Fruit fly (Drosophila melanogaster): ENCODE results near the gene pum.

Gene pum

DNA sequence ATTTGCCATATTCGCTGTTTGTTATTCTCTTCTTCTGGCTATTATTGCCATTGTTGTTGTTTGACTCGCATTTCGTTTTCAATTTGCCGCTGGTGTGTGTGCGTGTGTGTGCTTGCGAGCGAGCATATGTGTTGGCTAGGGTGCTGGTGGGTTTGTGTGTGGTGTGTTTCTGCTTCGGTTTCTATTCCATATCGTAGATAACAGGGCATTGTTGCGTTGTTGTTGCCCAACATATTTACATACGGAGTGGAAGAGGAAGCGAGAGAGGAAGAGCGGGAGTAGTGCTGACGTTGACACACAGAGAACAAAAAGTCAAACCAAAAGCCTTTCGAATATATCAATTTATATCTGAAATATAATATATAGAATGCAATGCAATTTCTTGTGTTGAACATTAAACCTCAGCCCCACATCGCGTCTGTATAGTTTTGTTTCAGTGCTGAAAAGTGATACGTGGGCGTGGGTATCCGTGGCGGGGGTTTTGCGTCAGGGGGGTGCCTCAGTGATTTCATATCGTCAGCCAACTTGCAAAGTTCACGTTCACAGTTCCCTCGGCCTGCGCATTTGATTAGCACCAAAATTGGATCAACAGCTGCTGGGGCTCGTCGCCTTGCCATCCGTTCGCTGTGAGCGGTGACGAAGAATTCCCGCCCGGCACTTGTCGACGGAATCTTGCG is 182.9 kb downstream of the pum start (continued):
- TF ChIP-seq org-1 (GFP tag; optimal IDR thresholded peaks at IDR 0.05) = peak; percentile 34
- no peak for TF ChIP-seq CG12104 (GFP tag; optimal IDR thresholded peaks at IDR 0.05)
- peak; percentile 70 for TF ChIP-seq fd3F (GFP tag; optimal IDR thresholded peaks at IDR 0.05)
- no peak for TF ChIP-seq D19B (GFP tag; optimal IDR thresholded peaks at IDR 0.05)
- peak; percentile 59 for TF ChIP-seq jing (GFP tag; optimal IDR thresholded peaks at IDR 0.05)
- TF ChIP-seq CG1647 (GFP tag; optimal IDR thresholded peaks at IDR 0.05) = no peak
- peak; percentile 47 for TF ChIP-seq CG13894 (tag; optimal IDR thresholded peaks at IDR 0.05)
- no peak for TF ChIP-seq Awh (GFP tag; IDR thresholded peaks at IDR 0.05)
- no peak for TF ChIP-seq sc (optimal IDR thresholded peaks at IDR 0.05)
- TF ChIP-seq sc (GFP tag; optimal IDR thresholded peaks at IDR 0.05) = no peak
- no peak for TF ChIP-seq amos (GFP tag; IDR thresholded peaks at IDR 0.05; ENCODE audit: partially characterized antibody)
- no peak for TF ChIP-seq HmgD (GFP tag; optimal IDR thresholded peaks at IDR 0.05)
- TF ChIP-seq fd102C (GFP tag; optimal IDR thresholded peaks at IDR 0.05) = no peak
- TF ChIP-seq CG43689 (GFP tag; IDR thresholded peaks at IDR 0.05) = no peak
- TF ChIP-seq row (GFP tag; IDR thresholded peaks at IDR 0.05) = no peak
- TF ChIP-seq Ptx1 (GFP tag; IDR thresholded peaks at IDR 0.05) = no peak
- TF ChIP-seq Atf-2 (GFP tag; optimal IDR thresholded peaks at IDR 0.05) = no peak
- TF ChIP-seq CG2199 (GFP tag; IDR thresholded peaks at IDR 0.05) = no peak
- TF ChIP-seq CG12071 (GFP tag; optimal IDR thresholded peaks at IDR 0.05) = peak; percentile 43
- peak; percentile 72 for TF ChIP-seq CrebB (tag; optimal IDR thresholded peaks at IDR 0.05)
- no peak for TF ChIP-seq CG17912 (GFP tag; optimal IDR thresholded peaks at IDR 0.05)
- peak; percentile 76 for TF ChIP-seq Nf-YC (tag; optimal IDR thresholded peaks at IDR 0.05)
- no peak for TF ChIP-seq CG33557 (GFP tag; optimal IDR thresholded peaks at IDR 0.05)
- no peak for TF ChIP-seq CG14667 (GFP tag; IDR thresholded peaks at IDR 0.05)
- TF ChIP-seq Xbp1 (GFP tag; optimal IDR thresholded peaks at IDR 0.05) = peak; percentile 81
- no peak for TF ChIP-seq D (optimal IDR thresholded peaks at IDR 0.05)
- peak; percentile 58 for TF ChIP-seq D (GFP tag; optimal IDR thresholded peaks at IDR 0.05)
- no peak for TF ChIP-seq Dip2 (GFP tag; IDR thresholded peaks at IDR 0.05)
- no peak for TF ChIP-seq CG1792 (GFP tag; optimal IDR thresholded peaks at IDR 0.05)
- TF ChIP-seq CG17361 (GFP tag; IDR thresholded peaks at IDR 0.05) = no peak
- no peak for TF ChIP-seq Max (GFP tag; optimal IDR thresholded peaks at IDR 0.05)
- no peak for TF ChIP-seq Taf1 (GFP tag; IDR thresholded peaks at IDR 0.05)
- no peak for TF ChIP-seq NK7.1 (GFP tag; optimal IDR thresholded peaks at IDR 0.05)
- no peak for TF ChIP-seq fru (optimal IDR thresholded peaks at IDR 0.05)
- TF ChIP-seq Opbp (GFP tag; IDR thresholded peaks at IDR 0.05; ENCODE audit: partially characterized antibody) = no peak
- no peak for TF ChIP-seq Xrp1 (GFP tag; IDR thresholded peaks at IDR 0.05)
- TF ChIP-seq ab (GFP tag; optimal IDR thresholded peaks at IDR 0.05) = no peak
- no peak for TF ChIP-seq lmd (GFP tag; IDR thresholded peaks at IDR 0.05)
- no peak for TF ChIP-seq h (optimal IDR thresholded peaks at IDR 0.05)
- no peak for TF ChIP-seq hbn (GFP tag; IDR thresholded peaks at IDR 0.05; ENCODE audit: partially characterized antibody)
- TF ChIP-seq CG7271 (tag; optimal IDR thresholded peaks at IDR 0.05) = peak; percentile 6
- no peak for TF ChIP-seq dysf (GFP tag; IDR thresholded peaks at IDR 0.05)
- TF ChIP-seq CG10209 (GFP tag; optimal IDR thresholded peaks at IDR 0.05) = peak; percentile 71
- peak; percentile 81 for TF ChIP-seq NfI (GFP tag; optimal IDR thresholded peaks at IDR 0.05)
- peak; percentile 70 for TF ChIP-seq CG11093 (GFP tag; IDR thresholded peaks at IDR 0.05)
- TF ChIP-seq CG2129 (GFP tag; IDR thresholded peaks at IDR 0.05; ENCODE audit: partially characterized antibody) = no peak
- TF ChIP-seq dati (GFP tag; IDR thresholded peaks at IDR 0.05) = no peak
- no peak for TF ChIP-seq YL-1 (GFP tag; optimal IDR thresholded peaks at IDR 0.05)
- no peak for TF ChIP-seq CTCF (GFP tag; optimal IDR thresholded peaks at IDR 0.05)
- TF ChIP-seq CG5953 (GFP tag; IDR thresholded peaks at IDR 0.05) = no peak
- TF ChIP-seq pan (optimal IDR thresholded peaks at IDR 0.05) = no peak
- no peak for TF ChIP-seq pan (GFP tag; optimal IDR thresholded peaks at IDR 0.05 in 1 of 2, IDR thresholded peaks at IDR 0.05 in 1 of 2)
- no peak for TF ChIP-seq CG6175 (GFP tag; IDR thresholded peaks at IDR 0.05)
